Fruit fly (Drosophila melanogaster) whole organism, embryonic: ENCODE data around the gene Act87E.
A peak's percentile ranks its signal among the peaks of the same experiment; 100 is the strongest.

Experiments
- Adf1 ChIP-seq: fragments of 200-800 bp; sonication (Bioruptor generic); IDR thresholded peaks from 2 replicates; pipeline ENCODE4 v1.3.6; 2022; ENCODE audit warnings: missing biosample characterization, missing genetic modification characterization
- Asciz ChIP-seq: fragments of 200-800 bp; sonication (Bioruptor generic); optimal IDR thresholded peaks from 2 replicates; lab custom pipeline; 2017; ENCODE audit warnings: missing biosample characterization, mild to moderate bottlenecking, missing genetic modification characterization, missing genetic modification reagents
- CG10267 ChIP-seq: fragments of 200-800 bp; sonication (Bioruptor generic); optimal IDR thresholded peaks from 2 replicates; lab custom pipeline; 2018; ENCODE audit warnings: missing biosample characterization, mild to moderate bottlenecking, missing genetic modification characterization, moderate library complexity
- CG12155 ChIP-seq: fragments of 200-800 bp; sonication (Bioruptor generic); optimal IDR thresholded peaks from 3 replicates; lab custom pipeline; 2016; ENCODE audit warnings: missing biosample characterization, missing genetic modification characterization
- CG12299 ChIP-seq: fragments of 200-800 bp; sonication (Bioruptor generic); optimal IDR thresholded peaks from 2 replicates; lab custom pipeline; 2018; ENCODE audit warnings: missing biosample characterization, mild to moderate bottlenecking, missing genetic modification characterization
- CG12659 ChIP-seq: fragments of 200-800 bp; sonication (Bioruptor generic); optimal IDR thresholded peaks from 3 replicates; lab custom pipeline; 2017; ENCODE audit warnings: mild to moderate bottlenecking, missing biosample characterization, missing genetic modification reagents, missing genetic modification characterization
- CG15696 ChIP-seq: fragments of 200-800 bp; sonication (Bioruptor generic); optimal IDR thresholded peaks from 2 replicates; lab custom pipeline; 2019; ENCODE audit warnings: missing biosample characterization, mild to moderate bottlenecking, missing genetic modification characterization, moderate library complexity
- CG16863 ChIP-seq: fragments of 200-800 bp; sonication (Bioruptor generic); optimal IDR thresholded peaks from 3 replicates; lab custom pipeline; 2016; ENCODE audit warnings: missing biosample characterization, missing genetic modification characterization
- CG18476 ChIP-seq: fragments of 200-800 bp; sonication (Bioruptor generic); optimal IDR thresholded peaks from 2 replicates; lab custom pipeline; 2016; ENCODE audit warnings: missing biosample characterization, mild to moderate bottlenecking, missing genetic modification characterization
- CG18619 ChIP-seq: fragments of 200-800 bp; sonication (Bioruptor generic); optimal IDR thresholded peaks from 3 replicates; lab custom pipeline; 2017; ENCODE audit warnings: missing biosample characterization, mild to moderate bottlenecking, missing genetic modification characterization
- CG6254 ChIP-seq: fragments of 200-800 bp; sonication (Bioruptor generic); optimal IDR thresholded peaks from 3 replicates; lab custom pipeline; 2017; ENCODE audit warnings: mild to moderate bottlenecking, missing biosample characterization, missing genetic modification reagents, missing genetic modification characterization
- CG6654 ChIP-seq: fragments of 200-800 bp; sonication (Bioruptor generic); optimal IDR thresholded peaks from 2 replicates; lab custom pipeline; 2017; ENCODE audit warnings: missing biosample characterization, mild to moderate bottlenecking, missing genetic modification characterization
- CG7745 ChIP-seq: fragments of 200-800 bp; sonication (Bioruptor generic); optimal IDR thresholded peaks from 2 replicates; lab custom pipeline; 2018; ENCODE audit warnings: missing biosample characterization, mild to moderate bottlenecking, missing genetic modification characterization, moderate library complexity
- CG8388 ChIP-seq: fragments of 200-800 bp; sonication (Bioruptor generic); optimal IDR thresholded peaks from 2 replicates; lab custom pipeline; 2019; ENCODE audit warnings: missing biosample characterization, mild to moderate bottlenecking, missing genetic modification characterization, moderate library complexity
- CHES-1-like ChIP-seq: fragments of 200-800 bp; sonication (Bioruptor generic); optimal IDR thresholded peaks from 2 replicates; lab custom pipeline; 2016; ENCODE audit warnings: missing biosample characterization, missing genetic modification characterization
- D ChIP-seq, 2 experiments: fragments of 200-800 bp in 1 of 2; fragments of >200 bp in 1 of 2; sonication (Bioruptor generic) in 1 of 2; optimal IDR thresholded peaks; 2 replicates in 1 of 2; 3 replicates in 1 of 2; lab custom pipeline; 2017; ENCODE audit warnings: mild to moderate bottlenecking in 1 of 2, missing biosample characterization in 1 of 2, missing genetic modification characterization in 1 of 2, missing genetic modification reagents in 1 of 2
- D19A ChIP-seq: fragments of 200-800 bp; optimal IDR thresholded peaks from 3 replicates; lab custom pipeline; 2019; ENCODE audit warnings: missing biosample characterization, mild to moderate bottlenecking, missing genetic modification characterization, moderate library complexity
- Dfd ChIP-seq, 2 experiments: fragments of >200 bp; optimal IDR thresholded peaks; 2 replicates each; lab custom pipeline; 2017; ENCODE audit warnings: missing biosample characterization in 2 of 2, missing genetic modification characterization in 2 of 2
- Dp ChIP-seq: fragments of 200-800 bp; sonication (Bioruptor generic); optimal IDR thresholded peaks from 2 replicates; lab custom pipeline; 2018; ENCODE audit warnings: missing biosample characterization, mild to moderate bottlenecking, missing genetic modification characterization, moderate library complexity
- Fer2 ChIP-seq: fragments of 200-800 bp; sonication (Bioruptor generic); optimal IDR thresholded peaks from 2 replicates; lab custom pipeline; 2018; ENCODE audit warnings: missing biosample characterization, mild to moderate bottlenecking, missing genetic modification characterization, moderate library complexity
- Fer3 ChIP-seq: fragments of 200-800 bp; sonication (Bioruptor generic); optimal IDR thresholded peaks from 2 replicates; lab custom pipeline; 2018; ENCODE audit warnings: missing biosample characterization, mild to moderate bottlenecking, missing genetic modification characterization, moderate library complexity
- HmgD ChIP-seq: fragments of 200-800 bp; sonication (Bioruptor generic); optimal IDR thresholded peaks from 3 replicates; lab custom pipeline; 2016; ENCODE audit warnings: missing biosample characterization, missing genetic modification characterization
- Hmx ChIP-seq: fragments of 200-800 bp; sonication (Bioruptor generic); optimal IDR thresholded peaks from 2 replicates; lab custom pipeline; 2016; ENCODE audit warnings: missing biosample characterization, missing genetic modification characterization
- Hr51 ChIP-seq, 2 experiments: fragments of 200-800 bp; sonication (Bioruptor generic); optimal IDR thresholded peaks; 2 replicates in 1 of 2; 3 replicates in 1 of 2; lab custom pipeline; 2016 to 2018; ENCODE audit warnings: missing biosample characterization in 2 of 2, missing genetic modification characterization in 2 of 2, mild to moderate bottlenecking in 1 of 2, moderate library complexity in 1 of 2
- Jarid2 ChIP-seq: fragments of 200-800 bp; sonication (Bioruptor generic); optimal IDR thresholded peaks from 3 replicates; lab custom pipeline; 2017; ENCODE audit warnings: mild to moderate bottlenecking, missing biosample characterization, missing genetic modification reagents, missing genetic modification characterization
- Max ChIP-seq: fragments of 200-800 bp; sonication (Bioruptor generic); optimal IDR thresholded peaks from 2 replicates; lab custom pipeline; 2016; ENCODE audit warnings: missing biosample characterization, mild to moderate bottlenecking, missing genetic modification characterization
- Mrtf ChIP-seq: fragments of 200-800 bp; sonication (Bioruptor generic); IDR thresholded peaks from 3 replicates; pipeline ENCODE4 v1.3.6; 2022; ENCODE audit warnings: missing biosample characterization, missing genetic modification characterization
- Neu2 ChIP-seq: fragments of 200-800 bp; sonication (Bioruptor generic); optimal IDR thresholded peaks from 3 replicates; lab custom pipeline; 2016; ENCODE audit warnings: missing biosample characterization, missing genetic modification characterization, borderline replicate concordance
- Nf-YC ChIP-seq: fragments of 200-800 bp; optimal IDR thresholded peaks from 3 replicates; lab custom pipeline; 2019; ENCODE audit warnings: missing biosample characterization, mild to moderate bottlenecking, missing genetic modification characterization, moderate library complexity
- Oli ChIP-seq: fragments of 200-800 bp; sonication (Bioruptor generic); optimal IDR thresholded peaks from 2 replicates; lab custom pipeline; 2018; ENCODE audit warnings: missing biosample characterization, mild to moderate bottlenecking, missing genetic modification characterization, moderate library complexity
- Pdp1 ChIP-seq, 2 experiments: fragments of 200-800 bp; sonication (Bioruptor generic); optimal IDR thresholded peaks; 3 replicates each; lab custom pipeline; 2016; ENCODE audit warnings: missing biosample characterization in 2 of 2, missing genetic modification characterization in 2 of 2, mild to moderate bottlenecking in 1 of 2, moderate library complexity in 1 of 2
- YL-1 ChIP-seq: fragments of 200-800 bp; sonication (Bioruptor generic); optimal IDR thresholded peaks from 3 replicates; lab custom pipeline; 2017; ENCODE audit warnings: missing biosample characterization, mild to moderate bottlenecking, missing genetic modification characterization
- ato ChIP-seq: fragments of 200-800 bp; sonication (Bioruptor generic); IDR thresholded peaks from 2 replicates; pipeline ENCODE4 v1.3.6; 2022; ENCODE audit warnings: missing biosample characterization, missing genetic modification characterization; ENCODE audit not compliant: partially characterized antibody
- bowl ChIP-seq: fragments of 200-800 bp; sonication (Bioruptor generic); IDR thresholded peaks from 2 replicates; pipeline ENCODE4 v1.3.6; 2022; ENCODE audit warnings: missing biosample characterization, missing genetic modification characterization
- cad ChIP-seq: fragments of >200 bp; optimal IDR thresholded peaks from 2 replicates; lab custom pipeline; 2017; ENCODE audit warnings: missing biosample characterization, missing genetic modification characterization
- caup ChIP-seq: fragments of 200-800 bp; sonication (Bioruptor generic); optimal IDR thresholded peaks from 3 replicates; lab custom pipeline; 2017; ENCODE audit warnings: missing biosample characterization, mild to moderate bottlenecking, missing genetic modification characterization, moderate library complexity; ENCODE audit not compliant: severe bottlenecking
- chm ChIP-seq: fragments of 200-800 bp; sonication (Bioruptor generic); IDR thresholded peaks from 2 replicates; pipeline ENCODE4 v1.3.6; 2022; ENCODE audit warnings: missing biosample characterization, missing genetic modification characterization
- hkb ChIP-seq, 2 experiments: fragments of 200-800 bp in 1 of 2; fragments of >200 bp in 1 of 2; sonication (Bioruptor generic) in 1 of 2; IDR thresholded peaks in 1 of 2; optimal IDR thresholded peaks in 1 of 2; 2 replicates each; pipeline versions ENCODE4 v1.3.6 to Lab custom; 2017 to 2022; ENCODE audit warnings: missing biosample characterization in 1 of 2, missing genetic modification characterization in 1 of 2
- inv ChIP-seq: fragments of 200-800 bp; sonication (Bioruptor generic); IDR thresholded peaks from 2 replicates; pipeline ENCODE4 v1.3.6; 2022; ENCODE audit warnings: missing biosample characterization, missing genetic modification characterization; ENCODE audit not compliant: partially characterized antibody
- jumu ChIP-seq: fragments of 200-800 bp; sonication (Bioruptor generic); optimal IDR thresholded peaks from 3 replicates; lab custom pipeline; 2016; ENCODE audit warnings: missing biosample characterization, missing genetic modification characterization
- luna ChIP-seq: fragments of 200-800 bp; sonication (Bioruptor generic); optimal IDR thresholded peaks from 2 replicates; lab custom pipeline; 2016; ENCODE audit warnings: missing biosample characterization, missing genetic modification characterization
- oc ChIP-seq: fragments of 200-800 bp; sonication (Bioruptor generic); optimal IDR thresholded peaks from 2 replicates; lab custom pipeline; 2018; ENCODE audit warnings: missing biosample characterization, mild to moderate bottlenecking, missing genetic modification characterization, moderate library complexity
- odd ChIP-seq: fragments of 200-800 bp; sonication (Bioruptor generic); optimal IDR thresholded peaks from 2 replicates; lab custom pipeline; 2017; ENCODE audit warnings: missing biosample characterization, mild to moderate bottlenecking, missing genetic modification characterization
- pnt ChIP-seq: fragments of 200-800 bp; sonication (Bioruptor generic); optimal IDR thresholded peaks from 3 replicates; lab custom pipeline; 2016; ENCODE audit warnings: missing biosample characterization, missing genetic modification characterization
- shn ChIP-seq: fragments of 200-800 bp; sonication (Bioruptor generic); optimal IDR thresholded peaks from 3 replicates; lab custom pipeline; 2016; ENCODE audit warnings: missing biosample characterization, missing genetic modification characterization
- sob ChIP-seq: fragments of 200-800 bp; sonication (Bioruptor generic); IDR thresholded peaks from 2 replicates; pipeline ENCODE4 v1.3.6; 2022; ENCODE audit warnings: missing biosample characterization, missing genetic modification characterization
- unc-4 ChIP-seq: fragments of 200-800 bp; sonication (Bioruptor generic); IDR thresholded peaks from 2 replicates; pipeline ENCODE4 v1.3.6; 2022; ENCODE audit warnings: missing biosample characterization, missing genetic modification characterization; ENCODE audit not compliant: partially characterized antibody
- vvl ChIP-seq: fragments of 200-800 bp; sonication (Bioruptor generic); IDR thresholded peaks from 2 replicates; pipeline ENCODE4 v1.3.6; 2022; ENCODE audit warnings: missing biosample characterization, missing genetic modification characterization
- wdn ChIP-seq: fragments of 200-800 bp; sonication (Bioruptor generic); IDR thresholded peaks from 2 replicates; pipeline ENCODE4 v1.3.6; 2022; ENCODE audit warnings: missing biosample characterization, missing genetic modification characterization

Gene Act87E

dm6 chr3R:13446489-13446888, 20.7 kb downstream of the Act87E start (continued):
- no peak for TF ChIP-seq shn (GFP tag; lab: Kevin White, UChicago)
- peak; percentile 42 for TF ChIP-seq CG12659 (GFP tag; lab: Kevin White, UChicago)
- TF ChIP-seq CHES-1-like = no peak
- no peak for TF ChIP-seq pnt (GFP tag; lab: Kevin White, UChicago)
- TF ChIP-seq HmgD (GFP tag; lab: Kevin White, UChicago) = no peak
- TF ChIP-seq Hmx = peak; percentile 21
- peak; percentile 8 for TF ChIP-seq Asciz (GFP tag; lab: Kevin White, UChicago)
- no peak for TF ChIP-seq CG15696 (tag; lab: Kevin White, UChicago)
- TF ChIP-seq CG6654 (GFP tag; lab: Kevin White, UChicago) = no peak
- TF ChIP-seq cad (GFP tag; lab: Kevin White, UChicago) = no peak
- peak; percentile 40 for TF ChIP-seq CG8388 (GFP tag; lab: Kevin White, UChicago)
- TF ChIP-seq Dp (GFP tag; lab: Kevin White, UChicago) = no peak
- peak; percentile 18 for TF ChIP-seq CG6254 (GFP tag; lab: Kevin White, UChicago)
- TF ChIP-seq Nf-YC (tag; lab: Kevin White, UChicago) = no peak
- no peak for TF ChIP-seq CG12299
- no peak for TF ChIP-seq Max (GFP tag; lab: Kevin White, UChicago)
- TF ChIP-seq Dfd (GFP tag; optimal IDR thresholded peaks at IDR 0.05; lab: Kevin White, UChicago) = no peak
- no peak for TF ChIP-seq Jarid2
- peak; percentile 27 to 56 for TF ChIP-seq Pdp1 (GFP tag; optimal IDR thresholded peaks at IDR 0.05; lab: Kevin White, UChicago)
- no peak for TF ChIP-seq CG7745
- TF ChIP-seq YL-1 (GFP tag; lab: Kevin White, UChicago) = no peak
- peak; percentile 42 for TF ChIP-seq Fer3 (tag; lab: Kevin White, UChicago)
- TF ChIP-seq odd (GFP tag; lab: Kevin White, UChicago) = no peak
- TF ChIP-seq CG18476 (GFP tag; lab: Kevin White, UChicago) = no peak
- TF ChIP-seq vvl = no peak
- TF ChIP-seq CG12155 (GFP tag; lab: Kevin White, UChicago) = peak; percentile 5
- no peak for TF ChIP-seq hkb (optimal IDR thresholded peaks at IDR 0.05; lab: Kevin White, UChicago)
- no peak for TF ChIP-seq hkb (GFP tag; IDR thresholded peaks at IDR 0.05; lab: Robert Waterston, UW)
- no peak for TF ChIP-seq ato
- TF ChIP-seq Hr51 (GFP tag; optimal IDR thresholded peaks at IDR 0.05; lab: Kevin White, UChicago) = peak in 1 of 2 experiments; percentile 67
- no peak for TF ChIP-seq sob (GFP tag; lab: Robert Waterston, UW)
- TF ChIP-seq D19A (tag; lab: Kevin White, UChicago) = peak; percentile 15
- no peak for TF ChIP-seq caup (GFP tag; lab: Kevin White, UChicago)
- TF ChIP-seq wdn (GFP tag; lab: Robert Waterston, UW) = no peak
- no peak for TF ChIP-seq D (optimal IDR thresholded peaks at IDR 0.05; lab: Kevin White, UChicago)
- TF ChIP-seq D (GFP tag; optimal IDR thresholded peaks at IDR 0.05; lab: Kevin White, UChicago) = peak; percentile 13
- no peak for TF ChIP-seq luna
- TF ChIP-seq Adf1 (GFP tag; lab: Robert Waterston, UW) = no peak
- no peak for TF ChIP-seq Fer2 (tag; lab: Kevin White, UChicago)
- TF ChIP-seq unc-4 (GFP tag; lab: Robert Waterston, UW) = no peak
- peak; percentile 1 for TF ChIP-seq CG18619 (GFP tag; lab: Kevin White, UChicago)
- TF ChIP-seq Oli (tag; lab: Kevin White, UChicago) = peak; percentile 50
- no peak for TF ChIP-seq Mrtf (GFP tag; lab: Robert Waterston, UW)
- no peak for TF ChIP-seq oc (tag; lab: Kevin White, UChicago)
- no peak for TF ChIP-seq Neu2 (GFP tag; lab: Kevin White, UChicago)
- TF ChIP-seq bowl (GFP tag; lab: Robert Waterston, UW) = no peak
- TF ChIP-seq chm (GFP tag; lab: Robert Waterston, UW) = no peak
- peak; percentile 13 for TF ChIP-seq CG16863 (GFP tag; lab: Kevin White, UChicago)
- peak; percentile 8 for TF ChIP-seq jumu
- no peak for TF ChIP-seq inv (GFP tag; lab: Robert Waterston, UW)
- peak; percentile 41 for TF ChIP-seq CG10267 (tag; lab: Kevin White, UChicago)
